Worm (Caenorhabditis elegans): ENCODE data around the gene ZK418.10.
"Not testable (repeated sequence)": the region's sequence is repeated elsewhere in the genome, so short reads cannot be mapped to it uniquely, and the experiment has no call there.

Gene ZK418.10

DNA sequence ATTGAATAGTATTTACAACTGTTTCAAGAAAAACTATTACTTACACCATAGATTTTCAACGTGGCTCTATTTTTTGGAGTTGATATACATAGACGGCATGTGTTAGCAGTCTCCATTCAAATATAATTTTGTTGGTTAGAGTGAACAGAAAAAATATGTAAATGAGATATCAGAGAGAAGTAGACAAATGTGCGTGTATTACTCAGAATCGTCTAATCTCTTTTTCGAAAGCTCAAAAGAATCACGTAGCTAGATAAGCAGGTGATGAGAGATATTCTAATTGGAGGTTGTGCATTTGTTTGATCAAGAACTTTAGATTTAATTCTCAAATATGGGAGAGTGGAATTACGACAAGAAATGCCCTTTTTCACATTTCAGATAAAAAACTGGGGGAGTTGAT, at the start of gene ZK418.10:
Gene ZK418.10, minus strand, starts transcription at position 148 of the 400 bp plus-strand sequence.
- no peak for TF ChIP-seq unc-62 (GFP tag; optimal IDR thresholded peaks at IDR 0.05)

DNA sequence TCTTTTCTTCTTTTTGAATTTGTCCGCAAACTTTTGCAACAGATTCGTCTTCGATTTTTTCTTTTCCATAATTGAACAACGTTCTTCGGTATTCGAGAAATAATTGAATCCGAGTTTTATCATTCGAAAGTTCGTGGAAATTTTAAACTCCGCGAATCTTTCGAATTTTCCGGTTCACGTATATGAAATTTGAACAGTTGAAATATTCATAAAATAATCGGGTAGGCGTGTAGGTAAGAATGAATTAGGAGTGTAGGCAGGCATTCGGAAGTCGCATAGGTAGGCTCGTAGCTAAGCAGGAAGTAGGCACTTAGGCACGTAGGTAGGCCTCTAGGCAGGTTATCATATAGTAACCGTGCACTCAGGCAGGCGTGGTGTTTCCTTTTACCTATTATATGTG, 47.7 kb upstream of the ZK418.10 start, which contains the start of gene B0280.11:
Gene B0280.11, minus strand, starts transcription at position 101 of the 400 bp plus-strand sequence.
- no peak for TF ChIP-seq unc-62 (GFP tag; optimal IDR thresholded peaks at IDR 0.05)

DNA sequence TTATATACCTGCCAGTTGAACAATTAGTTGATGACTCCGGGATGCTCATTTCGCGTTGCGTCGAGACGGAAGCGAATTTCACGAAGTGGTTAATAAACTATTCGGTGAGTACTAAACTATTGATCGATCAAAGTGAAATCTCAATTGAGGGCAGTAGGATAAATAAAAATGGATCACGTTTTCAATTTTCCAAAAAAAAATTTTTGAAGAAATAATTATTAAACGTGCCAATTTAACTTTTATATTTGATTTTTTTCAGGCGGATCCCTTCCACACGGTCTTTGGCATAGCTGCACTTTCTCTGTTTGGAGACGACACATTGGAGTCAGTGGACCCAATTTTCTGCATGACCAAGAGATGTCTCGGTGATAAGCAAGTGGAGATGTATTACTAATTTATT, 45.5 kb upstream of the ZK418.10 start, which contains the start of gene B0280.17:
Gene B0280.17, minus strand, starts transcription at position 101 of the 400 bp plus-strand sequence.
- no peak for TF ChIP-seq unc-62 (GFP tag; optimal IDR thresholded peaks at IDR 0.05)

DNA sequence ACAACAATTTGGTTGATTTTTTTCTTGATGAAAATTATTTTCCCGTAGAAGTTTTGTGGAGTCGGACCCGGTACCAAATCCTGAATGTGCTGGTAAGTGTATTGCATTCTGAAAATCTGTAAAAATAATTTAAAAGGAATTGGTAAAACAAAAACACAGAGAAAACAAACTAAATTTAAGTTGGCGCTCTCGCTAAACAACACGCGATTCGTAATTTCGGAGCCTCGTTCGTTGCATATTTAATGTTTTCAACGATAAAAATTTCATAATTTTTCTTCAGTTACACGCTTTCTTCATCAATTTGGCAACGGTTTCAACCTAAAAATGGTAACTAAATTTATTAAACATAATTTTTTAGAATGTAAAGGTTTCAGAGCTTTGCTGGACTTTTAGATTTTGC, 43.1 kb upstream of the ZK418.10 start, which contains the start of the genes pot-1 and ggtb-1:
Gene pot-1, minus strand, starts transcription at position 120 of the 400 bp plus-strand sequence.
Gene ggtb-1, plus strand, starts transcription at position 208 of the 400 bp plus-strand sequence.
- TF ChIP-seq unc-62 (GFP tag; optimal IDR thresholded peaks at IDR 0.05): no peak

DNA sequence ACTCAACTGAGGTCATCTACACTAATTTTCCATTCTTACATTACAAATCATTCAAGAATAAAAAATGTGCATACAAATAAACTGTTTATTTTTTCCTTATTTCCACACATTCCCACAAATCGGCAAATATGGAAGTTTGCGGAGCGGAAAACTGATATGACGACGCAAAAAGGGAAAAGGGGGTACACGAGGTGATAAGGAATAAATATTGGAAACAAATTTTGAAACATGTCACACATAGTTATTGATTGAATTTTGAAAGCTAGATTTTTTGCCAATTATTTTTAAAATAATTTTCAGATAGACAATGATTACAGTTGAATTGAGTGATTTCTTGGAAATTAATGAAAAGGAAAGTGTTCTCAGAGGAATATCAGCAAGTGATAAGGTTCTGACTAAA, 38.1 kb upstream of the ZK418.10 start, which contains the start of gene viro-2:
Gene viro-2, plus strand, starts transcription at position 301 of the 400 bp plus-strand sequence.
- not testable (repeated sequence) for TF ChIP-seq unc-62 (GFP tag; optimal IDR thresholded peaks at IDR 0.05)

DNA sequence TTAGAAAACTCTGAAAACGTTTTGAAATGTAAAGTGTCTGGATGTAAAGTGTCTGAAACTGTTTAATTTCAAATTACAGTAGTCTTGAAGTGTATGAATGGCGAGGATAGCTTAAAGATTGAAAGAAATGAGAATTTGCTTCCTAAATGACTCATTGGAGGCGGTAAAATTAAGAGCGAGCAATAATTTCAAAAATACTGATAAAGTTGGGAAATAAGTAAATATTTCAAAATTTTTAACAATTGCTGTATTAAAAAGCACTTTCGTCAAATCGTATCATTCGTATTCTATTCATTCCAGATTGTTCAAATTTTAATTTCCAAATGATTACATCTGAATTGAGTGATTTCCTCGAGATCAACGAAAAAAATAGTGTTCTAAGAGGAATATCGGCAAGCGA, 33.9 kb upstream of the ZK418.10 start, which contains the start of gene B0280.2:
Gene B0280.2, plus strand, starts transcription at position 301 of the 400 bp plus-strand sequence.
- no peak for TF ChIP-seq unc-62 (GFP tag; optimal IDR thresholded peaks at IDR 0.05)

- no peak for TF ChIP-seq unc-62 (GFP tag; optimal IDR thresholded peaks at IDR 0.05)
Measured at ce11 chrIII:7122860-7123259, 32.4 kb upstream of the ZK418.10 start, which contains the start of the genes B0280.9 and rpia-1. TSS of gene B0280.9 (minus strand) at chrIII:7122895. TSS of gene rpia-1 (plus strand) at chrIII:7123128.

ce11 chrIII:7120477-7120876, 30.0 kb upstream of the ZK418.10 start:
- TF ChIP-seq unc-62 (GFP tag; optimal IDR thresholded peaks at IDR 0.05): no peak

DNA sequence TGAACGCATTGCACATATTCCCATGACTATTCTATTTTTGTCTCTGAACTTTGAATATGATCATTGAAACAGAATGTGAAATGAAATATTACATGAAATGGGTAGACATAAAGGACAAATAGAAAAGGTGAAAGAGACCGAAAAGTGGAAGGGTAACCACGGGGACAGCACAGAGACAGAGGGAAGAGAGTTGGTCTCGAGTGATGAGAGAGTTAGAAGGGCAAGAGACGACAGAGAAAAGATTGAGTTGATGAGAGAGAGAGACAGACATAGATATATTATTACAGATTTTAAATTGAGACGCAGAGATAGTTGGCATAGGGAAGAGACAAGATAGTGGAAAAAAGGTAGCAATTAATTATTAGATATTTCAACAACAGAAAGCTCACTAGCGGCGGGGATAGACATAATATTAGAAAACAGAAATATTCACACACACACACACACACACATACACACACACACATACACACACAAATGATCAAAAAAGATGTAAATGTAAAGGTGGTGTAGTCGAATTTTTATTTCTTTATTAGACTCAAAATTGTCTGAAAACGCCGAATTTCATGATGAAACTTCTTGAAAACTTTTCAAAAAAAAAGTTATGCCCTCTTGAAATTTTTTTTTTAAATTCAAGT, 26.2 kb upstream of the ZK418.10 start:
- no peak for TF ChIP-seq unc-62 (GFP tag; optimal IDR thresholded peaks at IDR 0.05)

DNA sequence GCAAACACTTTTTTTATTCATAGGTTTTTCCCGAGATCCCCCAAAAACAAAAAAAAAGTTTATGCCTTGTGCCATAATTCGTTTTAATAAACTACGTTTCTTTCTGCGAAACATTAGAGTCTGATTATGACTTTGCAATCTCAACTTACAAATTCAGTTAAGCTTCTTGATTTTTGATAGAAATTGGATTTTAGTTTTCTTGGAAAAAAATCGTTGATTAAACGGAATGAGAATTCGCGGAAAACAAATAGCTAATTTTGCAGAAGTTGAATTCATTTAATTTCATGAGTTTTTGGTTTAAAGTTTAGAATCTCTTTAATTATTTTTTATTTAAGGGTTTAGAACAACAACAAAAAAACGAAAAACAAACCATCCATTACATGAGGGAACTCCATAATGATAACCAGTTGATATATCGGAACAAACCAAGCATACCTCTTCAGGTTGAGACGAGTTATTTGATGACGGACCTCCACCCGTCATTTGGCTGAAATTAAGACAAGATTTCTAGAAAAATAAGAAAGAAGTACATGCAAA, 24.5 kb upstream of the ZK418.10 start, which contains the start of gene nhr-10:
Gene nhr-10, minus strand, starts transcription at position 487 of the 537 bp plus-strand sequence.
- no peak for TF ChIP-seq unc-62 (GFP tag; optimal IDR thresholded peaks at IDR 0.05)

- TF ChIP-seq unc-62 (GFP tag; optimal IDR thresholded peaks at IDR 0.05): no peak
Measured at ce11 chrIII:7112285-7112684, 21.8 kb upstream of the ZK418.10 start.

- no peak for TF ChIP-seq unc-62 (GFP tag; optimal IDR thresholded peaks at IDR 0.05)
Measured at ce11 chrIII:7111793-7112192, 21.3 kb upstream of the ZK418.10 start, which contains the start of gene B0280.7. TSS of gene B0280.7 (minus strand) at chrIII:7111893.

ce11 chrIII:7107965-7108364, 17.5 kb upstream of the ZK418.10 start, which contains the start of gene odd-1:
TSS of gene odd-1 (plus strand) at chrIII:7108313.
- TF ChIP-seq unc-62 (GFP tag; optimal IDR thresholded peaks at IDR 0.05): no peak

ce11 chrIII:7106854-7107253, 16.4 kb upstream of the ZK418.10 start:
- TF ChIP-seq unc-62 (GFP tag; optimal IDR thresholded peaks at IDR 0.05): no peak

- TF ChIP-seq unc-62 (GFP tag; optimal IDR thresholded peaks at IDR 0.05): no peak
Measured at ce11 chrIII:7103940-7104440, 13.5 kb upstream of the ZK418.10 start, which contains the start of gene cpg-2. TSS of gene cpg-2 (minus strand) at chrIII:7103990.

ce11 chrIII:7101814-7102477, 11.5 kb upstream of the ZK418.10 start:
- no peak for TF ChIP-seq unc-62 (GFP tag; optimal IDR thresholded peaks at IDR 0.05)

Data from whole organism, dauer.